Worm (Caenorhabditis elegans) whole organism, mixed stage, embryonic: Measurements from ENCODE around the gene srh-286.

Source experiments
- M03D4.4 ChIP-seq: sonication (generic microtip); optimal IDR thresholded peaks from 2 replicates; lab custom pipeline; 2017; ENCODE audit warnings: mild to moderate bottlenecking, missing genetic modification characterization, missing compliant biosample characterization
- bed-3 ChIP-seq: fragments of 200-800 bp; sonication (Bioruptor generic); optimal IDR thresholded peaks from 3 replicates; lab custom pipeline; 2018; ENCODE audit warnings: mild to moderate bottlenecking, missing genetic modification characterization, moderate library complexity, missing compliant biosample characterization
- blmp-1 ChIP-seq: fragments of 150-350 bp; optimal IDR thresholded peaks from 2 replicates; lab custom pipeline; 2014; ENCODE audit warnings: missing biosample characterization, missing genetic modification characterization
- ceh-39 ChIP-seq: fragments of 150-350 bp; optimal IDR thresholded peaks from 2 replicates; lab custom pipeline; 2014; ENCODE audit warnings: missing biosample characterization, missing genetic modification characterization
- ceh-83 ChIP-seq: fragments of 200-800 bp; sonication (Bioruptor generic); optimal IDR thresholded peaks from 2 replicates; lab custom pipeline; 2018; ENCODE audit warnings: mild to moderate bottlenecking, missing genetic modification characterization, missing compliant biosample characterization
- cnd-1 ChIP-seq: fragments of 200-800 bp; sonication (Bioruptor generic); optimal IDR thresholded peaks from 2 replicates; lab custom pipeline; 2018; ENCODE audit warnings: mild to moderate bottlenecking, missing genetic modification characterization, missing compliant biosample characterization
- drap-1 ChIP-seq: fragments of 200-800 bp; sonication (Bioruptor generic); optimal IDR thresholded peaks from 3 replicates; lab custom pipeline; 2018; ENCODE audit warnings: mild to moderate bottlenecking, missing genetic modification characterization, missing compliant biosample characterization
- elt-1 ChIP-seq: sonication (generic microtip); optimal IDR thresholded peaks from 2 replicates; lab custom pipeline; 2017; ENCODE audit warnings: missing genetic modification characterization, mild to moderate bottlenecking, missing compliant biosample characterization, antibody characterized with exemption, moderate library complexity, borderline replicate concordance; ENCODE audit not compliant: insufficient read depth
- flh-1 ChIP-seq: fragments of 200-800 bp; sonication (Bioruptor generic); optimal IDR thresholded peaks from 2 replicates; lab custom pipeline; 2018; ENCODE audit warnings: mild to moderate bottlenecking, missing genetic modification characterization, moderate library complexity, missing compliant biosample characterization
- ham-2 ChIP-seq: fragments of 200-800 bp; sonication (Bioruptor generic); optimal IDR thresholded peaks from 2 replicates; lab custom pipeline; 2018; ENCODE audit warnings: mild to moderate bottlenecking, missing genetic modification characterization, missing compliant biosample characterization
- hlh-1 ChIP-seq: fragments of 150-350 bp; optimal IDR thresholded peaks from 2 replicates; lab custom pipeline; 2014; ENCODE audit warnings: missing biosample characterization, missing genetic modification reagents, missing genetic modification characterization
- lin-13 ChIP-seq: fragments of 150-350 bp; optimal IDR thresholded peaks from 2 replicates; lab custom pipeline; 2014; ENCODE audit warnings: missing biosample characterization, missing genetic modification characterization
- lin-32 ChIP-seq: fragments of 200-800 bp; sonication (Bioruptor generic); optimal IDR thresholded peaks from 2 replicates; lab custom pipeline; 2018; ENCODE audit warnings: mild to moderate bottlenecking, missing genetic modification characterization, missing compliant biosample characterization
- lsy-2 ChIP-seq: fragments of 150-350 bp; optimal IDR thresholded peaks from 2 replicates; lab custom pipeline; 2014; ENCODE audit warnings: missing biosample characterization, missing genetic modification characterization
- mab-5 ChIP-seq: fragments of 150-350 bp; optimal IDR thresholded peaks from 2 replicates; lab custom pipeline; 2014; ENCODE audit warnings: missing biosample characterization, missing genetic modification characterization
- mep-1 ChIP-seq: fragments of 150-350 bp; optimal IDR thresholded peaks from 2 replicates; lab custom pipeline; 2017; ENCODE audit warnings: missing biosample characterization, missing genetic modification reagents, missing genetic modification characterization, inconsistent platforms
- nhr-12 ChIP-seq: fragments of 150-350 bp; optimal IDR thresholded peaks from 2 replicates; lab custom pipeline; 2014; ENCODE audit warnings: missing biosample characterization, missing genetic modification characterization
- nhr-2 ChIP-seq: fragments of 150-350 bp; optimal IDR thresholded peaks from 2 replicates; lab custom pipeline; 2014; ENCODE audit warnings: missing biosample characterization, missing genetic modification characterization
- nhr-237 ChIP-seq: fragments of 150-350 bp; optimal IDR thresholded peaks from 2 replicates; lab custom pipeline; 2014; ENCODE audit warnings: missing biosample characterization, missing genetic modification characterization
- nhr-28 ChIP-seq: fragments of 150-350 bp; optimal IDR thresholded peaks from 2 replicates; lab custom pipeline; 2014; ENCODE audit warnings: missing biosample characterization, missing genetic modification characterization
- nhr-76 ChIP-seq: sonication (generic microtip); optimal IDR thresholded peaks from 2 replicates; lab custom pipeline; 2017; ENCODE audit warnings: missing biosample characterization, missing genetic modification characterization
- pha-4 ChIP-seq: fragments of 150-350 bp; optimal IDR thresholded peaks from 2 replicates; lab custom pipeline; 2018; ENCODE audit warnings: missing biosample characterization, missing genetic modification reagents, missing genetic modification characterization
- sem-2 ChIP-seq: fragments of 200-800 bp; sonication (Bioruptor generic); optimal IDR thresholded peaks from 2 replicates; lab custom pipeline; 2018; ENCODE audit warnings: mild to moderate bottlenecking, missing genetic modification characterization, missing compliant biosample characterization
- snpc-4 ChIP-seq: fragments of 150-350 bp; optimal IDR thresholded peaks from 2 replicates; lab custom pipeline; 2014; ENCODE audit warnings: missing biosample characterization, missing genetic modification characterization
- sptf-1 ChIP-seq: sonication (generic microtip); optimal IDR thresholded peaks from 2 replicates; lab custom pipeline; 2017; ENCODE audit warnings: mild to moderate bottlenecking, missing genetic modification characterization, moderate library complexity, missing compliant biosample characterization
- tbx-8 ChIP-seq: fragments of 200-800 bp; sonication (Bioruptor generic); optimal IDR thresholded peaks from 2 replicates; lab custom pipeline; 2018; ENCODE audit warnings: mild to moderate bottlenecking, missing genetic modification characterization, moderate library complexity, missing compliant biosample characterization
- unc-120 ChIP-seq: sonication (generic microtip); optimal IDR thresholded peaks from 2 replicates; lab custom pipeline; 2017; ENCODE audit warnings: missing genetic modification characterization, missing compliant biosample characterization; ENCODE audit not compliant: poor library complexity, severe bottlenecking
- unc-39 ChIP-seq: fragments of 150-350 bp; optimal IDR thresholded peaks from 2 replicates; lab custom pipeline; 2014; ENCODE audit warnings: missing biosample characterization, missing genetic modification characterization
- unc-62 ChIP-seq: fragments of 150-350 bp; optimal IDR thresholded peaks from 2 replicates; lab custom pipeline; 2014; ENCODE audit warnings: missing biosample characterization, missing genetic modification reagents, missing genetic modification characterization
- zip-8 ChIP-seq: fragments of 150-350 bp; optimal IDR thresholded peaks from 2 replicates; lab custom pipeline; 2014; ENCODE audit warnings: missing biosample characterization, missing genetic modification characterization
- ztf-11 ChIP-seq: fragments of 150-350 bp; optimal IDR thresholded peaks from 2 replicates; lab custom pipeline; 2014; ENCODE audit warnings: missing biosample characterization, missing genetic modification characterization

The srh-286 gene

DNA sequence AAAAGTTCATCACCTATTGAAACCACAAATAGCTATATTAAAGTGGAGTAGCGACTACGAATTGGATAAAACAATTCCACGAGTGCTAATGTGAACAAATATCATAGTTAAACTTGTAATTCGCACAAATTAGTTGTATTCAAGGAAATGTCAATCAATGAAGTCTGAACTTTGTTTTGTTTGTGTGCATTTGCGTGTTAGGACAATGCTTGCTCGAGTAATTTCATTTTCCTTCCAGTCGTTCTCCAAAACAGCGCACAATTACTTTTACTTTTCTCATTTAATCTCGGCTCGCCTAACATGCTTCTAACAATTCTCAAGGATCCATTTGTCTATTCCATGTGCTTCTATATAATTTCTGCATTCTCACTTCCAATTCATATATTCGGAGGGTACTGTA is 19.4 kb downstream of the srh-286 start, which contains the start of gene srh-301:
Gene srh-301 (plus strand): TSS at position 301 of the 400 bp plus-strand sequence.
- TF ChIP-seq nhr-237 (tag; lab: Kevin White, UChicago), result no peak
- no peak for TF ChIP-seq ham-2 (GFP tag; lab: Kevin White, UChicago)
- no peak for TF ChIP-seq snpc-4 (tag; lab: Kevin White, UChicago)
- no peak for TF ChIP-seq ztf-11 (tag; lab: Kevin White, UChicago)
- no peak for TF ChIP-seq ceh-39 (tag; lab: Kevin White, UChicago)
- no peak for TF ChIP-seq hlh-1
- no peak for TF ChIP-seq unc-62 (GFP tag; lab: Kevin White, UChicago)
- TF ChIP-seq mab-5 (tag; lab: Kevin White, UChicago), result no peak
- TF ChIP-seq unc-120 (tag; lab: Kevin White, UChicago), result no peak
- no peak for TF ChIP-seq nhr-76
- TF ChIP-seq pha-4 (tag; lab: Kevin White, UChicago), result no peak
- no peak for TF ChIP-seq unc-39 (tag; lab: Kevin White, UChicago)
- no peak for TF ChIP-seq nhr-28 (tag; lab: Kevin White, UChicago)
- no peak for TF ChIP-seq flh-1 (GFP tag; lab: Kevin White, UChicago)
- TF ChIP-seq lin-32 (GFP tag; lab: Kevin White, UChicago), result no peak
- TF ChIP-seq nhr-12 (tag; lab: Kevin White, UChicago), result no peak
- TF ChIP-seq sptf-1 (tag; lab: Kevin White, UChicago), result no peak
- TF ChIP-seq lsy-2 (tag; lab: Kevin White, UChicago), result no peak

DNA sequence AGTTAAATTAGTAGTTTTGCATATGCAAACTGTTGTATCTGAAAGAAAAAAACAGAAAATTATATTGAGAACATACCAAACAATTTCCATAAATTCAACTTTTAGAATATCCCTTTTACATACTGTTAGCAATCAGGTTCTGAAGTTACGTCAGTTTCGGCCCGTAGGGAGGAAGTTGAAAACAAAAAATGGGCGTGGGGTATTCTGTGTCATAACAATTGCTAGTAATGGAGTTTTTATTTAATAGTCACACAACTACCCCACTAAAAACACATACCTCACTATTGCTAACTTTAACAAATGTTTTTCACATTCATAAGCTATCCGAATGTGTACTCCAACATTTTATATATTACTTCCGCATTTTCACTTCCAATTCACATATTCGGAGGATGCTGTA is 22.2 kb downstream of the srh-286 start, which contains the start of gene srh-300:
Gene srh-300 (plus strand): TSS at position 301 of the 400 bp plus-strand sequence.
- no peak for TF ChIP-seq cnd-1 (tag; lab: Kevin White, UChicago)
- TF ChIP-seq drap-1 (GFP tag; lab: Kevin White, UChicago), result no peak
- no peak for TF ChIP-seq nhr-2 (tag; lab: Kevin White, UChicago)
- TF ChIP-seq unc-39 (tag; lab: Kevin White, UChicago), result no peak
- TF ChIP-seq unc-62 (GFP tag; lab: Kevin White, UChicago), result no peak
- TF ChIP-seq sem-2 (GFP tag; lab: Kevin White, UChicago), result no peak
- TF ChIP-seq mep-1 (tag; lab: Kevin White, UChicago), result no peak
- no peak for TF ChIP-seq nhr-237 (tag; lab: Kevin White, UChicago)
- TF ChIP-seq ceh-83 (GFP tag; lab: Kevin White, UChicago), result no peak
- no peak for TF ChIP-seq flh-1 (GFP tag; lab: Kevin White, UChicago)
- TF ChIP-seq lin-32 (GFP tag; lab: Kevin White, UChicago), result no peak
- TF ChIP-seq nhr-28 (tag; lab: Kevin White, UChicago), result no peak
- TF ChIP-seq unc-120 (tag; lab: Kevin White, UChicago), result no peak
- TF ChIP-seq bed-3 (GFP tag; lab: Kevin White, UChicago), result no peak
- no peak for TF ChIP-seq ham-2 (GFP tag; lab: Kevin White, UChicago)
- TF ChIP-seq sptf-1 (tag; lab: Kevin White, UChicago), result no peak
- TF ChIP-seq ztf-11 (tag; lab: Kevin White, UChicago), result no peak
- TF ChIP-seq mab-5 (tag; lab: Kevin White, UChicago), result no peak
- no peak for TF ChIP-seq M03D4.4
- no peak for TF ChIP-seq zip-8 (tag; lab: Kevin White, UChicago)

DNA sequence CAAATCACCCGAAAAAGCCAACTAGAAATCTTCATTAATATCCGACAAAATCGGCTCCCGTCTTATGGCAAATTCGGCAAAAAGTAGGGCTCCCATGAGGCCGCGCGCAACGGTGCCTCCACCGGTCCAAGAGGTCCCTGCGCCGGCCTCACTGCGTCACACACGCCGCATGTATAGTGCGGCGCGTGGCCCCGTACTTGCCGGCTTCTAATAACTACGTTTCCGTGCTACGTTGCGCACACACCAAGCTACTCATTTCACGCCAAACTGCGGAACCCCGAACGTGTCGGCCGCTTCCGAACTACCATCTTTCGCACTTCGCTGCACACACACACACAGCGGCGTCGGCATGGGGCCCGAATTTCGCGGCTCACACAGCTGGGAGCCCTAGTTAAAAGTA is 24.3 kb downstream of the srh-286 start:
- TF ChIP-seq snpc-4 (tag; lab: Kevin White, UChicago) (no peak), ceh-83 (GFP tag; lab: Kevin White, UChicago) (no peak), cnd-1 (tag; lab: Kevin White, UChicago) (no peak), tbx-8 (GFP tag; lab: Kevin White, UChicago) (no peak), bed-3 (GFP tag; lab: Kevin White, UChicago) (no peak), elt-1 (tag; lab: Kevin White, UChicago) (no peak)

DNA sequence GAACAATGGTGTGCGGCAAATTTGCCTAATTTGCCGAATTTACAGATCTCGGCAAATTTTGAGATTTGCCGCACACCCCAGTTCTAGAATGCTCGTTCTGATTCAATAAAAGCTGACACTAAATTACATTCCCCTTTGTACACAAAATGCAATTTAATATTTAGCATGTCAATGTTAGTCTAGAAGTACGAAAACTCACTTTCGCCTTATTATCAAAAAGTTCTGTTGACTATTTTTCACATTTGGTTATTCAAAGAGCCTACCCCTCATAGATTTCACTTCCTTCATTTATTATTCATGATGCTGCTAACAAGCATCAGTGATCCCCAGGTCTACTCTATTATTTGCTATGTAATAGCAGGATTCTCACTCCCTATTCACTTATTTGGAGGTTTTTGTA is 25.4 kb downstream of the srh-286 start, which contains the start of gene srh-298:
Gene srh-298 (plus strand): TSS at position 301 of the 400 bp plus-strand sequence.
- TF ChIP-seq zip-8 (tag; lab: Kevin White, UChicago), result no peak
- no peak for TF ChIP-seq lin-32 (GFP tag; lab: Kevin White, UChicago)
- TF ChIP-seq sptf-1 (tag; lab: Kevin White, UChicago), result no peak
- TF ChIP-seq ceh-83 (GFP tag; lab: Kevin White, UChicago), result no peak
- no peak for TF ChIP-seq cnd-1 (tag; lab: Kevin White, UChicago)
- TF ChIP-seq unc-39 (tag; lab: Kevin White, UChicago), result no peak
- no peak for TF ChIP-seq ceh-39 (tag; lab: Kevin White, UChicago)
- TF ChIP-seq blmp-1 (tag; lab: Kevin White, UChicago), result no peak
- no peak for TF ChIP-seq ztf-11 (tag; lab: Kevin White, UChicago)
- no peak for TF ChIP-seq lin-13
- TF ChIP-seq bed-3 (GFP tag; lab: Kevin White, UChicago), result no peak
- no peak for TF ChIP-seq drap-1 (GFP tag; lab: Kevin White, UChicago)
